Worm (Caenorhabditis elegans): ENCODE results near the gene W02H5.8.

Gene W02H5.8

ce11 chrV:2657682-2658081, 5.2 kb upstream of the W02H5.8 start:
- TF ChIP-seq nhr-80 (tag; optimal IDR thresholded peaks at IDR 0.05) (peak; percentile 82), nfya-2 (GFP tag; IDR thresholded peaks at IDR 0.05) (no peak), mcd-1 (GFP tag; IDR thresholded peaks at IDR 0.05) (peak; percentile 87), mes-4 (tag; optimal IDR thresholded peaks at IDR 0.05) (no peak), C06A6.2 (GFP tag; conservative IDR thresholded peaks at IDR 0.05) (no peak), hmg-20 (GFP tag; IDR thresholded peaks at IDR 0.05) (no peak)

- TF ChIP-seq unc-62 (GFP tag; optimal IDR thresholded peaks at IDR 0.05): no peak
- no peak for TF ChIP-seq mes-4 (tag; optimal IDR thresholded peaks at IDR 0.05)
- peak; percentile 46; the same call in 1 of the 2 replicates for TF ChIP-seq madf-6 (GFP tag; IDR thresholded peaks at IDR 0.05)
- no peak for TF ChIP-seq C06A6.2 (GFP tag; conservative IDR thresholded peaks at IDR 0.05)
- TF ChIP-seq Y95B8A.8 (GFP tag; IDR thresholded peaks at IDR 0.05): no peak
- no peak for TF ChIP-seq fkh-3 (tag; optimal IDR thresholded peaks at IDR 0.05)
- TF ChIP-seq ZK185.1 (tag; optimal IDR thresholded peaks at IDR 0.05; ENCODE audit: poor library complexity, severe bottlenecking): no peak
- no peak for TF ChIP-seq Y56A3A.18 (GFP tag; IDR thresholded peaks at IDR 0.05)
- no peak for TF ChIP-seq hlh-26 (GFP tag; conservative IDR thresholded peaks at IDR 0.05)
- TF ChIP-seq gei-17 (GFP tag; optimal IDR thresholded peaks at IDR 0.05): no peak
- TF ChIP-seq lir-1 (GFP tag; conservative IDR thresholded peaks at IDR 0.05): no peak
- 0 out of 2 replicates have a peak, but pooled peaks have one; percentile 13 for TF ChIP-seq madf-8 (GFP tag; conservative IDR thresholded peaks at IDR 0.05)
- no peak for TF ChIP-seq egl-44 (GFP tag; IDR thresholded peaks at IDR 0.05)
- peak; percentile 21 for TF ChIP-seq nhr-80 (tag; optimal IDR thresholded peaks at IDR 0.05)
- no peak for TF ChIP-seq egl-18 (GFP tag; IDR thresholded peaks at IDR 0.05)
- no peak for TF ChIP-seq cebp-2 (GFP tag; IDR thresholded peaks at IDR 0.05)
- no peak for TF ChIP-seq pbrm-1 (GFP tag; IDR thresholded peaks at IDR 0.05)
- TF ChIP-seq attf-5 (GFP tag; optimal IDR thresholded peaks at IDR 0.05): peak; percentile 7
- TF ChIP-seq madf-10 (tag; optimal IDR thresholded peaks at IDR 0.05): no peak
- no peak for TF ChIP-seq B0019.2 (GFP tag; conservative IDR thresholded peaks at IDR 0.05)
- TF ChIP-seq ceh-58 (GFP tag; IDR thresholded peaks at IDR 0.05): no peak
- TF ChIP-seq ccch-3 (GFP tag; optimal IDR thresholded peaks at IDR 0.05): no peak
- TF ChIP-seq lag-1 (GFP tag; IDR thresholded peaks at IDR 0.05): no peak
- no peak for TF ChIP-seq ceh-79 (tag; optimal IDR thresholded peaks at IDR 0.05)
Observed at ce11 chrV:2656159-2656558, 3.7 kb upstream of the W02H5.8 start.

- TF ChIP-seq rcor-1 (GFP tag; IDR thresholded peaks at IDR 0.05) (no peak), dpff-1 (tag; optimal IDR thresholded peaks at IDR 0.05) (no peak), ceh-91 (GFP tag; IDR thresholded peaks at IDR 0.05) (no peak), F10E7.11 (tag; optimal IDR thresholded peaks at IDR 0.05) (no peak), xnd-1 (tag; optimal IDR thresholded peaks at IDR 0.05) (no peak), Y56A3A.18 (GFP tag; IDR thresholded peaks at IDR 0.05) (no peak), lir-1 (GFP tag; conservative IDR thresholded peaks at IDR 0.05) (no peak), B0019.2 (GFP tag; conservative IDR thresholded peaks at IDR 0.05) (no peak), nhr-120 (GFP tag; IDR thresholded peaks at IDR 0.05) (no peak), F57A8.1 (GFP tag; optimal IDR thresholded peaks at IDR 0.05) (no peak), F52B5.7 (tag; optimal IDR thresholded peaks at IDR 0.05) (no peak), aptf-3 (GFP tag; IDR thresholded peaks at IDR 0.05) (no peak), F39B2.1 (GFP tag; IDR thresholded peaks at IDR 0.05) (no peak), sdz-38 (tag; optimal IDR thresholded peaks at IDR 0.05) (no peak), mcd-1 (GFP tag; IDR thresholded peaks at IDR 0.05) (no peak), egl-44 (GFP tag; IDR thresholded peaks at IDR 0.05) (no peak), bed-1 (GFP tag; IDR thresholded peaks at IDR 0.05) (no peak), dpl-1 (GFP tag; optimal IDR thresholded peaks at IDR 0.05) (no peak)
Observed at ce11 chrV:2650980-2651379, 1.5 kb downstream of the W02H5.8 start.
